Worm (Caenorhabditis elegans): ENCODE results near the gene haf-7.
"Not testable (repeated sequence)": the region's sequence is repeated elsewhere in the genome, so short reads cannot be mapped to it uniquely, and the experiment has no call there.

The haf-7 gene

DNA sequence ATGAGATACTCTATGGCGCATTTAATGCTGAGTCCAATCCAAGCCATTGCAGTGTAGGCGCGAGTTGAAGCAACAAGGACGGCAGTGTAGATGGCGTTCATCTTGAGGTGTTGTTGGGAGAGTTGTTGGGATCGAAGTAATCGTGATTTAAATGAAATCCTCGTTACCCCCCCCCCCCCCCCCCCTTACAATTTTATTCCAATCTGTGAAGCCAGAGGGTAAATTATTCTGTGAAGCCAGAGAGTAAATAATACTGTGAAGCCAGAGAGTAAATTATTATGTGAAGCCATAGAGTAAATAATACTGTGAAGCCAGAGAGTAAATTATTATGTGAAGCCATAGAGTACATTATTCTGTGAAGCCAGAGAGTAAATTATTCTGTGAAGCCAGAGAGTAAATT, 22.7 kb upstream of the haf-7 start, which contains the start of gene nspa-10:
nspa-10 (minus strand) TSS at position 101 of the 400 bp plus-strand sequence.
- not testable (repeated sequence) for TF ChIP-seq nhr-237, ztf-11, blmp-1 (tag; optimal IDR thresholded peaks at IDR 0.05)

DNA sequence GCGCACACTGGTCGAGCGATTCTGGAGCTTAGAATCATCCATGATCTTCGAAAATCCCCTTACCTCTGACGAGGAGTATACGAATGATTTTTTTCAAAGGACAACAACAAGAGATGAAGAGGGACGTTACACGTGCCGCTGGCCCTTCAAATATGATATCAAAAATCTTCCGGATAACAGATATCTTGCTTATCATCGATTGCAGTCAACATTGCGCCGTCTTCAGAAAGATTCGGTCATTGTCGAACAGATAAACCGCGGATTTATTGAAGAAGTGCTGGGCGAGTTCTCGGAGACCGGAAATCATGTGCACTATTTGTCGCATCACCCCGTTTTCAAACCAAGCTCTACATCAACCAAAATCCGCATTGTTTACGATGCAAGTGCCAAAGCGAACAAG, 10.5 kb upstream of the haf-7 start:
- TF ChIP-seq snpc-4 (tag; optimal IDR thresholded peaks at IDR 0.05) (no peak), bed-3 (GFP tag; optimal IDR thresholded peaks at IDR 0.05) (no peak), cnd-1 (tag; optimal IDR thresholded peaks at IDR 0.05) (no peak), ceh-83 (GFP tag; optimal IDR thresholded peaks at IDR 0.05) (no peak), ham-2 (GFP tag; optimal IDR thresholded peaks at IDR 0.05) (no peak)

- TF ChIP-seq zip-8 (tag; optimal IDR thresholded peaks at IDR 0.05) (no peak), elt-3 (tag; optimal IDR thresholded peaks at IDR 0.05) (no peak), ztf-11 (tag; optimal IDR thresholded peaks at IDR 0.05) (no peak), unc-39 (tag; optimal IDR thresholded peaks at IDR 0.05) (no peak), mep-1 (tag; optimal IDR thresholded peaks at IDR 0.05) (no peak)
Measured at ce11 chrV:14763582-14763981, 9.5 kb upstream of the haf-7 start.

ce11 chrV:14779644-14780043, 6.6 kb downstream of the haf-7 start, which contains the start of the genes scrm-7 and Y50E8A.10:
scrm-7 (minus strand) TSS chrV:14779744.
Y50E8A.10 (plus strand) TSS chrV:14779996.
- TF ChIP-seq mls-2 (tag; optimal IDR thresholded peaks at IDR 0.05) (no peak), ces-1 (GFP tag; optimal IDR thresholded peaks at IDR 0.05) (no peak), elt-1 (tag; optimal IDR thresholded peaks at IDR 0.05; ENCODE audit: borderline replicate concordance, insufficient read depth) (no peak), nhr-28 (tag; optimal IDR thresholded peaks at IDR 0.05) (no peak), ceh-83 (GFP tag; optimal IDR thresholded peaks at IDR 0.05) (no peak), lsy-2 (tag; optimal IDR thresholded peaks at IDR 0.05) (no peak), unc-62 (GFP tag; optimal IDR thresholded peaks at IDR 0.05) (no peak), sem-2 (GFP tag; optimal IDR thresholded peaks at IDR 0.05) (no peak), lin-32 (GFP tag; optimal IDR thresholded peaks at IDR 0.05) (no peak), unc-120 (tag; optimal IDR thresholded peaks at IDR 0.05; ENCODE audit: poor library complexity, severe bottlenecking) (no peak), ceh-43 (GFP tag; optimal IDR thresholded peaks at IDR 0.05) (no peak), lin-13 (tag; optimal IDR thresholded peaks at IDR 0.05) (no peak), nhr-237 (tag; optimal IDR thresholded peaks at IDR 0.05) (no peak), cnd-1 (tag; optimal IDR thresholded peaks at IDR 0.05) (no peak)

DNA sequence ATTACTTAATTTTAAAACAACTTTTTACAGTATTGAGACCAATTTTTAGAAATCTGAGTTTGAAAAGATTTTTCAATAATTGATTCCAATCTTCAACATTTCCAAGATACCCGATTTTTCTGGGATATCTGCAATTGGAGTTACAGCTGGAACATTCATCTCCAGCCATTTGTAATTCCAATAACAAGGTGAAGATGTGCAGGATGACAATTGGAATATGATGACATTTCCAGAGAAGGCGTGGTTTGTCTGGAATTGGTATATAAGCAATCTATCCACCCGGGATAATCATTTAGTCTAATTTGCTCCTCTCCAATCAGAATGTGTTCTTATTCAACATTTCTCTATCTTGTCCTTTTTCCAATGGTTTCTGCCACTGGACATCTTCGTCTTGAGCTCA, 8.1 kb downstream of the haf-7 start, which contains the start of gene Y50E8A.11:
Y50E8A.11 (plus strand) TSS at position 301 of the 400 bp plus-strand sequence.
- TF ChIP-seq mab-5 (tag; optimal IDR thresholded peaks at IDR 0.05) (no peak), nhr-28 (tag; optimal IDR thresholded peaks at IDR 0.05) (no peak), blmp-1 (tag; optimal IDR thresholded peaks at IDR 0.05) (no peak), ces-1 (GFP tag; optimal IDR thresholded peaks at IDR 0.05) (no peak), mep-1 (tag; optimal IDR thresholded peaks at IDR 0.05) (no peak), unc-62 (GFP tag; optimal IDR thresholded peaks at IDR 0.05) (no peak), M03D4.4 (tag; optimal IDR thresholded peaks at IDR 0.05) (no peak), lin-32 (GFP tag; optimal IDR thresholded peaks at IDR 0.05) (no peak), bed-3 (GFP tag; optimal IDR thresholded peaks at IDR 0.05) (no peak), ztf-11 (tag; optimal IDR thresholded peaks at IDR 0.05) (no peak), nhr-237 (tag; optimal IDR thresholded peaks at IDR 0.05) (no peak)

ce11 chrV:14784160-14784774, 11.2 kb downstream of the haf-7 start, which contains the start of gene Y50E8A.12:
Y50E8A.12 (minus strand) TSS chrV:14784210.
- TF ChIP-seq sptf-1 (tag; optimal IDR thresholded peaks at IDR 0.05) (no peak), mep-1 (tag; optimal IDR thresholded peaks at IDR 0.05) (no peak), elt-1 (tag; optimal IDR thresholded peaks at IDR 0.05; ENCODE audit: borderline replicate concordance, insufficient read depth) (no peak), nhr-2 (tag; optimal IDR thresholded peaks at IDR 0.05) (no peak), M03D4.4 (tag; optimal IDR thresholded peaks at IDR 0.05) (no peak), snpc-4 (tag; optimal IDR thresholded peaks at IDR 0.05) (no peak), lin-32 (GFP tag; optimal IDR thresholded peaks at IDR 0.05) (no peak)
